Fruit fly (Drosophila melanogaster) whole organism, embryonic: ENCODE measurements around the gene foi.

Experiments used
- Blimp-1 ChIP-seq: fragments of 200-800 bp; sonication (Bioruptor generic); optimal IDR thresholded peaks from 3 replicates; lab custom pipeline; 2018; ENCODE audit warnings: missing biosample characterization, missing genetic modification characterization, mild to moderate bottlenecking, moderate library complexity, missing genetic modification reagents
- CG1832 ChIP-seq: fragments of 200-800 bp; sonication (Bioruptor generic); optimal IDR thresholded peaks from 2 replicates; lab custom pipeline; 2017; ENCODE audit warnings: missing biosample characterization, mild to moderate bottlenecking, missing genetic modification characterization, inconsistent platforms
- CG4854 ChIP-seq: fragments of 200-800 bp; sonication (Bioruptor generic); optimal IDR thresholded peaks from 2 replicates; lab custom pipeline; 2016; ENCODE audit warnings: missing biosample characterization, missing genetic modification characterization, inconsistent platforms
- CG6813 ChIP-seq: fragments of 200-800 bp; sonication (Bioruptor generic); optimal IDR thresholded peaks from 2 replicates; lab custom pipeline; 2017; ENCODE audit warnings: missing biosample characterization, missing genetic modification characterization, mild to moderate bottlenecking, moderate library complexity, missing genetic modification reagents
- CG7357 ChIP-seq: fragments of 200-800 bp; sonication (Bioruptor generic); IDR thresholded peaks from 3 replicates; pipeline ENCODE4 v1.3.6; 2022; ENCODE audit warnings: missing biosample characterization, missing genetic modification characterization
- ERR ChIP-seq: fragments of 200-800 bp; sonication (Bioruptor generic); optimal IDR thresholded peaks from 2 replicates; lab custom pipeline; 2016; ENCODE audit warnings: missing biosample characterization, missing genetic modification characterization
- Nf-YA ChIP-seq: fragments of 200-800 bp; sonication (Bioruptor generic); IDR thresholded peaks from 2 replicates; pipeline ENCODE4 v1.3.6; 2022; ENCODE audit warnings: missing biosample characterization, missing genetic modification characterization
- ap ChIP-seq: fragments of 200-800 bp; sonication (Bioruptor generic); IDR thresholded peaks from 2 replicates; pipeline ENCODE4 v1.3.6; 2022; ENCODE audit warnings: missing biosample characterization, missing genetic modification characterization
- jumu ChIP-seq: fragments of 200-800 bp; sonication (Bioruptor generic); optimal IDR thresholded peaks from 3 replicates; lab custom pipeline; 2016; ENCODE audit warnings: missing biosample characterization, missing genetic modification characterization
- nerfin-1 ChIP-seq: fragments of 200-800 bp; sonication (Bioruptor generic); optimal IDR thresholded peaks from 3 replicates; lab custom pipeline; 2019; ENCODE audit warnings: missing biosample characterization, mild to moderate bottlenecking, missing genetic modification characterization, moderate library complexity
- schlank ChIP-seq: fragments of 200-800 bp; sonication (Bioruptor generic); optimal IDR thresholded peaks from 2 replicates; lab custom pipeline; 2018; ENCODE audit warnings: missing biosample characterization, mild to moderate bottlenecking, missing genetic modification characterization
- shn ChIP-seq: fragments of 200-800 bp; sonication (Bioruptor generic); optimal IDR thresholded peaks from 3 replicates; lab custom pipeline; 2016; ENCODE audit warnings: missing biosample characterization, missing genetic modification characterization
- sima ChIP-seq: fragments of 200-800 bp; sonication (Bioruptor generic); optimal IDR thresholded peaks from 2 replicates; lab custom pipeline; 2016; ENCODE audit warnings: missing biosample characterization, missing genetic modification characterization

dm6 chr3L:8544710-8545109, 19.7 kb downstream of the foi start, which contains the start of gene rhea:
- TF ChIP-seq schlank (tag; lab: Kevin White, UChicago) (no peak), shn (GFP tag; lab: Kevin White, UChicago) (no peak), CG4854 (GFP tag; lab: Kevin White, UChicago) (no peak), ap (GFP tag; lab: Robert Waterston, UW) (no peak), Nf-YA (no peak), CG7357 (GFP tag; lab: Robert Waterston, UW) (no peak), nerfin-1 (tag; lab: Kevin White, UChicago) (no peak), sima (no peak), Blimp-1 (no peak), CG6813 (GFP tag; lab: Kevin White, UChicago) (no peak), jumu (no peak), CG1832 (GFP tag; lab: Kevin White, UChicago) (no peak), ERR (no peak)
